Worm (Caenorhabditis elegans): ENCODE measurements around the gene Y55F3C.17.

Gene Y55F3C.17

ce11 chrIV:657046-657445, 41.2 kb downstream of the Y55F3C.17 start (continued):
- TF ChIP-seq ceh-58 (GFP tag; IDR thresholded peaks at IDR 0.05) (0 out of 2 replicates have a peak, but pooled peaks have one; percentile 50), efl-1 (GFP tag; optimal IDR thresholded peaks at IDR 0.05) (no peak), aptf-2 (GFP tag; conservative IDR thresholded peaks at IDR 0.05) (no peak)

- TF ChIP-seq madf-10 (tag; optimal IDR thresholded peaks at IDR 0.05) (peak; percentile 97), mxl-1 (tag; optimal IDR thresholded peaks at IDR 0.05) (peak; percentile 64), zfh-2 (GFP tag; conservative IDR thresholded peaks at IDR 0.05) (peak; percentile 96), attf-5 (GFP tag; optimal IDR thresholded peaks at IDR 0.05) (peak; percentile 100), mcd-1 (GFP tag; IDR thresholded peaks at IDR 0.05) (peak; percentile 98), ztf-6 (GFP tag; IDR thresholded peaks at IDR 0.05) (peak; percentile 100), hmg-20 (GFP tag; IDR thresholded peaks at IDR 0.05) (peak; percentile 97), aptf-3 (GFP tag; IDR thresholded peaks at IDR 0.05) (peak; percentile 77; the same call in 1 of the 2 replicates), rcor-1 (GFP tag; IDR thresholded peaks at IDR 0.05) (peak; percentile 99), mes-4 (tag; optimal IDR thresholded peaks at IDR 0.05) (peak; percentile 73), D2030.7 (GFP tag; IDR thresholded peaks at IDR 0.05) (peak; percentile 99), lin-40 (tag; optimal IDR thresholded peaks at IDR 0.05) (peak; percentile 99), akir-1 (GFP tag; optimal IDR thresholded peaks at IDR 0.05) (peak; percentile 91), gei-17 (GFP tag; optimal IDR thresholded peaks at IDR 0.05) (peak; percentile 92), B0035.1 (tag; optimal IDR thresholded peaks at IDR 0.05) (peak; percentile 93), F49E8.2 (tag; optimal IDR thresholded peaks at IDR 0.05; ENCODE audit: insufficient read depth) (peak; percentile 98), xnd-1 (tag; optimal IDR thresholded peaks at IDR 0.05) (peak; percentile 72), lin-54 (GFP tag; optimal IDR thresholded peaks at IDR 0.05) (peak; percentile 99), snpc-3.4 (tag; optimal IDR thresholded peaks at IDR 0.05) (peak; percentile 99), ZK185.1 (tag; optimal IDR thresholded peaks at IDR 0.05; ENCODE audit: poor library complexity, severe bottlenecking) (peak; percentile 99), nhr-179 (tag; optimal IDR thresholded peaks at IDR 0.05) (peak; percentile 11), B0336.3 (GFP tag; IDR thresholded peaks at IDR 0.05) (peak; percentile 100), nfya-2 (GFP tag; IDR thresholded peaks at IDR 0.05) (peak; percentile 89), repo-1 (tag; optimal IDR thresholded peaks at IDR 0.05) (peak; percentile 99), hsf-1 (GFP tag; IDR thresholded peaks at IDR 0.05) (peak; percentile 94), pha-4 (tag; optimal IDR thresholded peaks at IDR 0.05) (peak; percentile 100), nhr-27 (tag; optimal IDR thresholded peaks at IDR 0.05) (peak; percentile 96), Y67H2A.10 (GFP tag; conservative IDR thresholded peaks at IDR 0.05) (peak; percentile 99), C06A6.2 (GFP tag; conservative IDR thresholded peaks at IDR 0.05) (peak; percentile 98), Y95B8A.8 (GFP tag; IDR thresholded peaks at IDR 0.05) (peak; percentile 100), ceh-79 (tag; optimal IDR thresholded peaks at IDR 0.05) (peak; percentile 95), efl-1 (GFP tag; optimal IDR thresholded peaks at IDR 0.05) (peak; percentile 92), tlf-1 (GFP tag; optimal IDR thresholded peaks at IDR 0.05) (peak; percentile 100), Y53F4B.3 (GFP tag; IDR thresholded peaks at IDR 0.05) (peak; percentile 90), F23B12.7 (tag; optimal IDR thresholded peaks at IDR 0.05; ENCODE audit: insufficient read depth) (peak; percentile 99), attf-6 (GFP tag; IDR thresholded peaks at IDR 0.05) (peak; percentile 92), somi-1 (GFP tag; optimal IDR thresholded peaks at IDR 0.05) (peak; percentile 100), cebp-1 (GFP tag; IDR thresholded peaks at IDR 0.05) (peak; percentile 97), cebp-1 (tag; optimal IDR thresholded peaks at IDR 0.05) (peak; percentile 99), mel-28 (tag; optimal IDR thresholded peaks at IDR 0.05; ENCODE audit: borderline replicate concordance) (peak; percentile 93), snpc-1.3 (tag; optimal IDR thresholded peaks at IDR 0.05; ENCODE audit: insufficient read depth) (peak; percentile 99), nhr-120 (GFP tag; IDR thresholded peaks at IDR 0.05) (0 out of 2 replicates have a peak, but pooled peaks have one; percentile 88)
Observed at ce11 chrIV:654526-655440, 43.4 kb downstream of the Y55F3C.17 start, which contains the start of the genes rpl-15 and K11H12.8. Gene rpl-15, minus strand, starts transcription at chrIV:654576. Gene K11H12.8, plus strand, starts transcription at chrIV:655390.

Data from whole organism, young adult.